Fruit fly (Drosophila melanogaster) S2 (cell line): ENCODE data around the gene bero.
A peak's percentile ranks its signal among the peaks of the same experiment; 100 is the strongest.

ENCODE experiments used
- CG8478 ChIP-seq: fragments of >200 bp; optimal IDR thresholded peaks from 2 replicates; lab custom pipeline; 2018
- CTCF ChIP-seq, 2 experiments: fragments of >200 bp; optimal IDR thresholded peaks; 2 replicates each; lab custom pipeline; 2018

Gene bero

dm6 chr2L:20852092-20852628 is 6.3 kb upstream of the bero start, which contains the start of gene twit:
TSS of gene twit (plus strand) at chr2L:20852578.
- TF ChIP-seq CG8478 (no peak), CTCF (optimal IDR thresholded peaks at IDR 0.05; lab: Kevin White, UChicago) (no peak)

- TF ChIP-seq CG8478: no peak
- no peak for TF ChIP-seq CTCF (optimal IDR thresholded peaks at IDR 0.05; lab: Kevin White, UChicago)
These were observed 704 bp upstream of the bero start, which contains the start of gene CG14400 for dm6 chr2L:20857791-20858190. TSS of gene CG14400 (minus strand) at chr2L:20857891.

dm6 chr2L:20864764-20865265 is 6.3 kb downstream of the bero start, which contains the start of gene CG9338:
TSS of gene CG9338 (plus strand) at chr2L:20865215.
- no peak for TF ChIP-seq CTCF (optimal IDR thresholded peaks at IDR 0.05; lab: Kevin White, UChicago)

- TF ChIP-seq CG8478: no peak
These were observed 8.9 kb downstream of the bero start, which contains the start of gene CG31675 for dm6 chr2L:20867381-20867780. TSS of gene CG31675 (plus strand) at chr2L:20867755.

dm6 chr2L:20868921-20869320 is 10.4 kb downstream of the bero start:
- TF ChIP-seq CG8478 (no peak), CTCF (optimal IDR thresholded peaks at IDR 0.05; lab: Kevin White, UChicago) (no peak)

- no peak for TF ChIP-seq CTCF (optimal IDR thresholded peaks at IDR 0.05; lab: Kevin White, UChicago)
- no peak for TF ChIP-seq CG8478
These were observed 11.4 kb downstream of the bero start, which contains the start of gene CG14401 for dm6 chr2L:20869804-20870295. TSS of gene CG14401 (plus strand) at chr2L:20869854.

- TF ChIP-seq CG8478 (no peak), CTCF (optimal IDR thresholded peaks at IDR 0.05; lab: Kevin White, UChicago) (peak in 1 of 2 experiments; percentile 26)
These were observed 16.0 kb downstream of the bero start for dm6 chr2L:20874514-20874913.

dm6 chr2L:20878052-20878451 is 19.6 kb downstream of the bero start:
- TF ChIP-seq CTCF (optimal IDR thresholded peaks at IDR 0.05; lab: Kevin White, UChicago) (no peak), CG8478 (no peak)

dm6 chr2L:20878463-20878862 is 20.0 kb downstream of the bero start:
- no peak for TF ChIP-seq CTCF (optimal IDR thresholded peaks at IDR 0.05; lab: Kevin White, UChicago)
- no peak for TF ChIP-seq CG8478

- TF ChIP-seq CG8478: no peak
- no peak for TF ChIP-seq CTCF (optimal IDR thresholded peaks at IDR 0.05; lab: Kevin White, UChicago)
These were observed 21.2 kb downstream of the bero start for dm6 chr2L:20879567-20880141.

- no peak for TF ChIP-seq CTCF (optimal IDR thresholded peaks at IDR 0.05; lab: Kevin White, UChicago)
- no peak for TF ChIP-seq CG8478
These were observed 22.0 kb downstream of the bero start for dm6 chr2L:20880476-20880875.

- no peak for TF ChIP-seq CG8478
- TF ChIP-seq CTCF (optimal IDR thresholded peaks at IDR 0.05; lab: Kevin White, UChicago): no peak
These were observed 23.0 kb downstream of the bero start for dm6 chr2L:20881353-20882079.

- no peak for TF ChIP-seq CG8478
- no peak for TF ChIP-seq CTCF (optimal IDR thresholded peaks at IDR 0.05; lab: Kevin White, UChicago)
These were observed 24.6 kb downstream of the bero start for dm6 chr2L:20883097-20883496.

dm6 chr2L:20883624-20884220 is 25.2 kb downstream of the bero start:
- TF ChIP-seq CG8478 (no peak), CTCF (optimal IDR thresholded peaks at IDR 0.05; lab: Kevin White, UChicago) (no peak)

dm6 chr2L:20885889-20886507 is 27.5 kb downstream of the bero start:
- TF ChIP-seq CTCF (optimal IDR thresholded peaks at IDR 0.05; lab: Kevin White, UChicago) (no peak), CG8478 (no peak)
